Worm (Caenorhabditis elegans): ENCODE measurements around the gene coq-6.

DNA sequence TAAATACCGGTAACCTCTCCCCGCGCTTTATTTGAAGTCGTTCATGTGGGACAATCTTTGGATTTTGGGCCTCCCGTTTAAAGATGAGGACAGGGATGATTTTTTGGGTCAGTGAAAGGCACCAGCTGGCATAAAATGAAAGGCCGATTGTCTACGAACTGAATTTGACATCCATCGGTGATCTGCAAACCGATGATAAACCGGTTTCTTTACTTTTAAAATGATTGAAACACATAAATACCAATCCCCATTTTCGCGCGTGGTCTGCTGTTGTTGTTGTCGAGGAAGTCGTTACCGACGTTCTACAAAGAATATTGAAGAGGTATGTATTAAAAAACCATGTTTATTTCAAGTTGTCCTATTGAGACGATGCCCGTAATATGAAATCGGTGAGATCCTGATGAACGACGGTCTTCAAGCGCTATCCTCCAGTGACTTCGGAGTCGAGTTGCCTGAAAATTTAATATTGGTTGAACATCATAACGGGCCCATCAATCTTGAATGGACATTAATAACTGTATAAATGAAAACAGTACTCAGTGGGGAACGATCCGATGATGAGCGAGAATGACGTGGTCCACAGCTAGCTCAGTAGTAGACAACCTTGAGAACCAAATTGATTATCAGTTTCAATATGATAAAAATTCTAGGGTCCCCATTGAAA, 6.5 kb downstream of the coq-6 start:
- TF ChIP-seq unc-62 (GFP tag; optimal IDR thresholded peaks at IDR 0.05) (no peak), aly-2 (tag; optimal IDR thresholded peaks at IDR 0.05) (no peak)

Measured in whole organism, L1 larva.